Fruit fly (Drosophila melanogaster) whole organism, embryonic: ENCODE data around the gene CG3544.

ENCODE experiments used
- ATbp ChIP-seq: fragments of 200-800 bp; sonication (Bioruptor generic); optimal IDR thresholded peaks from 2 replicates; lab custom pipeline; 2017; ENCODE audit warnings: missing biosample characterization, mild to moderate bottlenecking, missing genetic modification characterization, missing genetic modification reagents
- CG10543 ChIP-seq: fragments of 200-800 bp; sonication (Bioruptor generic); optimal IDR thresholded peaks from 3 replicates; lab custom pipeline; 2017; ENCODE audit warnings: missing biosample characterization, mild to moderate bottlenecking, missing genetic modification characterization, moderate library complexity
- CG1233 ChIP-seq: fragments of 200-800 bp; sonication (Bioruptor generic); optimal IDR thresholded peaks from 4 replicates; lab custom pipeline; 2018; ENCODE audit warnings: missing biosample characterization, mild to moderate bottlenecking, missing genetic modification characterization
- CG12942 ChIP-seq: fragments of 200-800 bp; sonication (Bioruptor generic); optimal IDR thresholded peaks from 3 replicates; lab custom pipeline; 2016; ENCODE audit warnings: missing biosample characterization, missing genetic modification characterization
- CG16813 ChIP-seq: fragments of 200-800 bp; sonication (Bioruptor generic); IDR thresholded peaks from 3 replicates; pipeline ENCODE4 v1.3.6; 2022; ENCODE audit warnings: missing biosample characterization, missing genetic modification characterization; ENCODE audit not compliant: partially characterized antibody
- CG16815 ChIP-seq: fragments of 200-800 bp; sonication (Bioruptor generic); optimal IDR thresholded peaks from 3 replicates; lab custom pipeline; 2017; ENCODE audit warnings: missing biosample characterization, mild to moderate bottlenecking, missing genetic modification characterization
- CG17361 ChIP-seq: fragments of 200-800 bp; sonication (Bioruptor generic); IDR thresholded peaks from 3 replicates; pipeline ENCODE4 v1.3.6; 2022; ENCODE audit warnings: missing biosample characterization, missing genetic modification characterization
- CG17829 ChIP-seq: fragments of 200-800 bp; optimal IDR thresholded peaks from 2 replicates; lab custom pipeline; 2019; ENCODE audit warnings: missing biosample characterization, mild to moderate bottlenecking, missing genetic modification characterization, moderate library complexity
- CG18599 ChIP-seq: fragments of 200-800 bp; sonication (Bioruptor generic); optimal IDR thresholded peaks from 3 replicates; lab custom pipeline; 2017; ENCODE audit warnings: missing biosample characterization, missing genetic modification characterization, mild to moderate bottlenecking, moderate library complexity, missing genetic modification reagents
- CG2202 ChIP-seq: fragments of 200-800 bp; sonication (Bioruptor generic); optimal IDR thresholded peaks from 2 replicates; lab custom pipeline; 2018; ENCODE audit warnings: missing biosample characterization, mild to moderate bottlenecking, missing genetic modification characterization
- CG31224 ChIP-seq: fragments of 200-800 bp; sonication (Bioruptor generic); IDR thresholded peaks from 2 replicates; pipeline ENCODE4 v1.3.6; 2022; ENCODE audit warnings: missing biosample characterization, missing genetic modification characterization
- CG3838 ChIP-seq: fragments of 200-800 bp; sonication (Bioruptor generic); optimal IDR thresholded peaks from 3 replicates; lab custom pipeline; 2016; ENCODE audit warnings: missing biosample characterization, missing genetic modification characterization
- CG6813 ChIP-seq: fragments of 200-800 bp; sonication (Bioruptor generic); optimal IDR thresholded peaks from 2 replicates; lab custom pipeline; 2017; ENCODE audit warnings: missing biosample characterization, missing genetic modification characterization, mild to moderate bottlenecking, moderate library complexity, missing genetic modification reagents
- CG7357 ChIP-seq: fragments of 200-800 bp; sonication (Bioruptor generic); IDR thresholded peaks from 3 replicates; pipeline ENCODE4 v1.3.6; 2022; ENCODE audit warnings: missing biosample characterization, missing genetic modification characterization
- CG7745 ChIP-seq: fragments of 200-800 bp; sonication (Bioruptor generic); optimal IDR thresholded peaks from 2 replicates; lab custom pipeline; 2018; ENCODE audit warnings: missing biosample characterization, mild to moderate bottlenecking, missing genetic modification characterization, moderate library complexity
- CG9437 ChIP-seq: fragments of 200-800 bp; sonication (Bioruptor generic); optimal IDR thresholded peaks from 2 replicates; lab custom pipeline; 2018; ENCODE audit warnings: missing biosample characterization, mild to moderate bottlenecking, missing genetic modification characterization
- CG9797 ChIP-seq: fragments of 200-800 bp; sonication (Bioruptor generic); optimal IDR thresholded peaks from 3 replicates; lab custom pipeline; 2018; ENCODE audit warnings: missing biosample characterization, mild to moderate bottlenecking, missing genetic modification characterization
- Chrac-16 ChIP-seq: fragments of 200-800 bp; sonication (Bioruptor generic); optimal IDR thresholded peaks from 3 replicates; lab custom pipeline; 2016; ENCODE audit warnings: missing biosample characterization, missing genetic modification characterization
- Dip2 ChIP-seq: fragments of 200-800 bp; sonication (Bioruptor generic); IDR thresholded peaks from 2 replicates; pipeline ENCODE4 v1.3.6; 2022; ENCODE audit warnings: missing biosample characterization, missing genetic modification characterization
- Dll ChIP-seq: fragments of 200-800 bp; sonication (Bioruptor generic); IDR thresholded peaks from 4 replicates; pipeline ENCODE4 v1.3.6; 2022; ENCODE audit warnings: missing biosample characterization, missing genetic modification characterization; ENCODE audit not compliant: partially characterized antibody
- Dref ChIP-seq: fragments of 200-800 bp; sonication (Bioruptor generic); IDR thresholded peaks from 2 replicates; pipeline ENCODE4 v1.3.6; 2022; ENCODE audit warnings: missing biosample characterization, missing genetic modification characterization
- Ets97D ChIP-seq: fragments of 200-800 bp; sonication (Bioruptor generic); optimal IDR thresholded peaks from 3 replicates; lab custom pipeline; 2016; ENCODE audit warnings: missing biosample characterization, missing genetic modification characterization
- HLH4C ChIP-seq: fragments of 200-800 bp; sonication (Bioruptor generic); IDR thresholded peaks from 3 replicates; pipeline ENCODE4 v1.3.6; 2022; ENCODE audit warnings: missing biosample characterization, missing genetic modification characterization; ENCODE audit not compliant: partially characterized antibody
- HmgZ ChIP-seq: fragments of 200-800 bp; sonication (Bioruptor generic); optimal IDR thresholded peaks from 2 replicates; lab custom pipeline; 2018; ENCODE audit warnings: missing biosample characterization, mild to moderate bottlenecking, missing genetic modification characterization
- Hmr ChIP-seq: fragments of 200-800 bp; sonication (Bioruptor generic); optimal IDR thresholded peaks from 3 replicates; lab custom pipeline; 2017; ENCODE audit warnings: mild to moderate bottlenecking, missing biosample characterization, missing genetic modification reagents, missing genetic modification characterization
- Hr3 ChIP-seq: fragments of 200-800 bp; sonication (Bioruptor generic); optimal IDR thresholded peaks from 3 replicates; lab custom pipeline; 2016; ENCODE audit warnings: missing biosample characterization, missing genetic modification characterization
- Hr39 ChIP-seq: fragments of >200 bp; optimal IDR thresholded peaks from 2 replicates; lab custom pipeline; 2017
- Lim3 ChIP-seq: fragments of 200-800 bp; sonication (Bioruptor generic); IDR thresholded peaks from 2 replicates; pipeline ENCODE4 v1.3.6; 2022; ENCODE audit warnings: missing biosample characterization, missing genetic modification characterization
- MTF-1 ChIP-seq: fragments of 200-800 bp; sonication (Bioruptor generic); optimal IDR thresholded peaks from 2 replicates; lab custom pipeline; 2018; ENCODE audit warnings: missing biosample characterization, mild to moderate bottlenecking, missing genetic modification characterization, borderline replicate concordance
- NK7.1 ChIP-seq: fragments of 200-800 bp; sonication (Bioruptor generic); optimal IDR thresholded peaks from 3 replicates; lab custom pipeline; 2016; ENCODE audit warnings: missing biosample characterization, missing genetic modification characterization
- Pdp1 ChIP-seq, 2 experiments: fragments of 200-800 bp; sonication (Bioruptor generic); optimal IDR thresholded peaks; 3 replicates each; lab custom pipeline; 2016; ENCODE audit warnings: missing biosample characterization in 2 of 2, missing genetic modification characterization in 2 of 2, mild to moderate bottlenecking in 1 of 2, moderate library complexity in 1 of 2
- Rfx ChIP-seq: fragments of 200-800 bp; sonication (Bioruptor generic); IDR thresholded peaks from 2 replicates; pipeline ENCODE4 v1.3.6; 2022; ENCODE audit warnings: missing biosample characterization, missing genetic modification characterization
- Stat92E ChIP-seq, 3 experiments: fragments of >200 bp in 2 of 3; fragments of 200-800 bp in 1 of 3; sonication (Bioruptor generic) in 1 of 3; optimal IDR thresholded peaks; 2 replicates each; lab custom pipeline; 2017 to 2019; ENCODE audit warnings: missing biosample characterization in 3 of 3, missing genetic modification characterization in 3 of 3, mild to moderate bottlenecking in 1 of 3, moderate library complexity in 1 of 3
- Taf1 ChIP-seq: fragments of 200-800 bp; sonication (Bioruptor generic); IDR thresholded peaks from 2 replicates; pipeline ENCODE4 v1.3.6; 2022; ENCODE audit warnings: missing biosample characterization, missing genetic modification characterization
- YL-1 ChIP-seq: fragments of 200-800 bp; sonication (Bioruptor generic); optimal IDR thresholded peaks from 3 replicates; lab custom pipeline; 2017; ENCODE audit warnings: missing biosample characterization, mild to moderate bottlenecking, missing genetic modification characterization
- al ChIP-seq: fragments of 200-800 bp; sonication (Bioruptor generic); IDR thresholded peaks from 2 replicates; pipeline ENCODE4 v1.3.6; 2022; ENCODE audit warnings: missing biosample characterization, missing genetic modification characterization
- croc ChIP-seq: fragments of 200-800 bp; sonication (Bioruptor generic); conservative IDR thresholded peaks from 3 replicates; pipeline ENCODE4 v1.3.6; 2022; ENCODE audit warnings: missing biosample characterization, missing genetic modification characterization
- crol ChIP-seq: fragments of 200-800 bp; sonication (Bioruptor generic); IDR thresholded peaks from 2 replicates; pipeline ENCODE4 v1.3.6; 2022; ENCODE audit warnings: missing biosample characterization, missing genetic modification characterization
- dati ChIP-seq: fragments of 200-800 bp; sonication (Bioruptor generic); IDR thresholded peaks from 2 replicates; pipeline ENCODE4 v1.3.6; 2022; ENCODE audit warnings: missing biosample characterization, missing genetic modification characterization
- exex ChIP-seq: fragments of 200-800 bp; sonication (Bioruptor generic); optimal IDR thresholded peaks from 4 replicates; lab custom pipeline; 2018; ENCODE audit warnings: missing biosample characterization, mild to moderate bottlenecking, missing genetic modification characterization, moderate library complexity
- hbn ChIP-seq: fragments of 200-800 bp; sonication (Bioruptor generic); IDR thresholded peaks from 2 replicates; pipeline ENCODE4 v1.3.6; 2022; ENCODE audit warnings: missing biosample characterization, missing genetic modification characterization; ENCODE audit not compliant: partially characterized antibody
- maf-S ChIP-seq: fragments of 200-800 bp; sonication (Bioruptor generic); optimal IDR thresholded peaks from 2 replicates; lab custom pipeline; 2016; ENCODE audit warnings: missing biosample characterization, missing genetic modification characterization
- nau ChIP-seq: fragments of 200-800 bp; sonication (Bioruptor generic); optimal IDR thresholded peaks from 3 replicates; lab custom pipeline; 2017; ENCODE audit warnings: missing biosample characterization, mild to moderate bottlenecking, missing genetic modification characterization, missing genetic modification reagents
- pita ChIP-seq: fragments of 200-800 bp; sonication (Bioruptor generic); optimal IDR thresholded peaks from 2 replicates; lab custom pipeline; 2017; ENCODE audit warnings: missing biosample characterization, mild to moderate bottlenecking, missing genetic modification characterization
- repo ChIP-seq: fragments of 200-800 bp; sonication (Bioruptor generic); optimal IDR thresholded peaks from 2 replicates; lab custom pipeline; 2016; ENCODE audit warnings: missing biosample characterization, missing genetic modification characterization
- schlank ChIP-seq: fragments of 200-800 bp; sonication (Bioruptor generic); optimal IDR thresholded peaks from 2 replicates; lab custom pipeline; 2018; ENCODE audit warnings: missing biosample characterization, mild to moderate bottlenecking, missing genetic modification characterization
- sima ChIP-seq: fragments of 200-800 bp; sonication (Bioruptor generic); optimal IDR thresholded peaks from 2 replicates; lab custom pipeline; 2016; ENCODE audit warnings: missing biosample characterization, missing genetic modification characterization
- sisA ChIP-seq: fragments of 200-800 bp; sonication (Bioruptor generic); IDR thresholded peaks from 2 replicates; pipeline ENCODE4 v1.3.6; 2022; ENCODE audit warnings: missing biosample characterization, missing genetic modification characterization
- unc-4 ChIP-seq: fragments of 200-800 bp; sonication (Bioruptor generic); IDR thresholded peaks from 2 replicates; pipeline ENCODE4 v1.3.6; 2022; ENCODE audit warnings: missing biosample characterization, missing genetic modification characterization; ENCODE audit not compliant: partially characterized antibody
- zen2 ChIP-seq: fragments of 200-800 bp; sonication (Bioruptor generic); IDR thresholded peaks from 3 replicates; pipeline ENCODE4 v1.3.6; 2022; ENCODE audit warnings: missing biosample characterization, missing genetic modification characterization; ENCODE audit not compliant: partially characterized antibody

Gene CG3544

dm6 chr2L:815785-816389 is 31.8 kb downstream of the CG3544 start, which contains the start of the genes Saf6 and Pex12 (continued):
- TF ChIP-seq sisA (GFP tag; lab: Robert Waterston, UW) (no peak), schlank (tag; lab: Kevin White, UChicago) (no peak), CG31224 (GFP tag; lab: Robert Waterston, UW) (no peak), CG16815 (GFP tag; lab: Kevin White, UChicago) (no peak), Hr39 (lab: Kevin White, UChicago) (no peak), Stat92E (GFP tag; optimal IDR thresholded peaks at IDR 0.05; lab: Kevin White, UChicago) (no peak), sima (GFP tag; lab: Kevin White, UChicago) (no peak), CG17361 (GFP tag; lab: Robert Waterston, UW) (no peak), Dref (GFP tag; lab: Robert Waterston, UW) (peak; percentile 88), Lim3 (GFP tag; lab: Robert Waterston, UW) (no peak), al (GFP tag; lab: Robert Waterston, UW) (no peak), dati (GFP tag; lab: Robert Waterston, UW) (no peak), Taf1 (GFP tag; lab: Robert Waterston, UW) (no peak), CG9797 (GFP tag; lab: Kevin White, UChicago) (no peak), CG18599 (GFP tag; lab: Kevin White, UChicago) (no peak), CG7357 (no peak), Rfx (GFP tag; lab: Robert Waterston, UW) (no peak), crol (GFP tag; lab: Robert Waterston, UW) (no peak), CG17829 (no peak), HmgZ (tag; lab: Kevin White, UChicago) (peak; percentile 37), CG9437 (GFP tag; lab: Kevin White, UChicago) (no peak), Hr3 (no peak), zen2 (peak; percentile 85), CG10543 (GFP tag; lab: Kevin White, UChicago) (no peak), nau (GFP tag; lab: Kevin White, UChicago) (no peak), CG3838 (no peak), YL-1 (GFP tag; lab: Kevin White, UChicago) (peak; percentile 7), Dll (peak; percentile 89), CG16813 (peak; percentile 77), CG6813 (GFP tag; lab: Kevin White, UChicago) (no peak), MTF-1 (no peak), ATbp (GFP tag; lab: Kevin White, UChicago) (no peak), CG7745 (tag; lab: Kevin White, UChicago) (no peak), repo (no peak), NK7.1 (GFP tag; lab: Kevin White, UChicago) (no peak), maf-S (GFP tag; lab: Kevin White, UChicago) (no peak), HLH4C (GFP tag; lab: Robert Waterston, UW) (peak; percentile 80), Hmr (GFP tag; lab: Kevin White, UChicago) (no peak), Pdp1 (GFP tag; optimal IDR thresholded peaks at IDR 0.05; lab: Kevin White, UChicago) (peak in 1 of 2 experiments; percentile 21), pita (no peak), croc (GFP tag; lab: Robert Waterston, UW) (no peak), Dip2 (GFP tag; lab: Robert Waterston, UW) (no peak), Ets97D (GFP tag; lab: Kevin White, UChicago) (no peak), Chrac-16 (GFP tag; lab: Kevin White, UChicago) (no peak), CG2202 (tag; lab: Kevin White, UChicago) (no peak), CG1233 (GFP tag; lab: Kevin White, UChicago) (no peak), exex (peak; percentile 47), CG12942 (GFP tag; lab: Kevin White, UChicago) (no peak), hbn (GFP tag; lab: Robert Waterston, UW) (peak; percentile 76), unc-4 (GFP tag; lab: Robert Waterston, UW) (peak; percentile 84)
